Fruit fly (Drosophila melanogaster) whole organism, pupa: Measurements from ENCODE around the gene Mst84Da.

Experiments
- CG10348 ChIP-seq: fragments of 200-800 bp; sonication (Bioruptor generic); IDR thresholded peaks from 2 replicates; pipeline ENCODE4 v1.3.6; 2022; ENCODE audit warnings: missing biosample characterization, missing genetic modification characterization
- CG17806 ChIP-seq: fragments of 200-800 bp; sonication (Bioruptor generic); optimal IDR thresholded peaks from 2 replicates; lab custom pipeline; 2018; ENCODE audit warnings: missing biosample characterization, mild to moderate bottlenecking, missing genetic modification characterization, moderate library complexity
- EcR ChIP-seq: fragments of 200-800 bp; sonication (Bioruptor generic); optimal IDR thresholded peaks from 3 replicates; lab custom pipeline; 2019; ENCODE audit warnings: missing biosample characterization, missing genetic modification characterization, mild to moderate bottlenecking, moderate library complexity, missing genetic modification reagents

- TF ChIP-seq EcR (GFP tag; lab: Kevin White, UChicago), result no peak
- TF ChIP-seq CG17806, result no peak
- TF ChIP-seq CG10348, result no peak
These were observed 3.6 kb downstream of the Mst84Da start, which contains the start of gene MstProx for dm6 chr3R:7369205-7369604.
